Fruit fly (Drosophila melanogaster) S2 (cell line): ENCODE results near the gene CG15167.

Experiments used
- CG8478 ChIP-seq: fragments of >200 bp; optimal IDR thresholded peaks from 2 replicates; lab custom pipeline; 2018
- CTCF ChIP-seq, 2 experiments: fragments of >200 bp; optimal IDR thresholded peaks; 2 replicates each; lab custom pipeline; 2018

DNA sequence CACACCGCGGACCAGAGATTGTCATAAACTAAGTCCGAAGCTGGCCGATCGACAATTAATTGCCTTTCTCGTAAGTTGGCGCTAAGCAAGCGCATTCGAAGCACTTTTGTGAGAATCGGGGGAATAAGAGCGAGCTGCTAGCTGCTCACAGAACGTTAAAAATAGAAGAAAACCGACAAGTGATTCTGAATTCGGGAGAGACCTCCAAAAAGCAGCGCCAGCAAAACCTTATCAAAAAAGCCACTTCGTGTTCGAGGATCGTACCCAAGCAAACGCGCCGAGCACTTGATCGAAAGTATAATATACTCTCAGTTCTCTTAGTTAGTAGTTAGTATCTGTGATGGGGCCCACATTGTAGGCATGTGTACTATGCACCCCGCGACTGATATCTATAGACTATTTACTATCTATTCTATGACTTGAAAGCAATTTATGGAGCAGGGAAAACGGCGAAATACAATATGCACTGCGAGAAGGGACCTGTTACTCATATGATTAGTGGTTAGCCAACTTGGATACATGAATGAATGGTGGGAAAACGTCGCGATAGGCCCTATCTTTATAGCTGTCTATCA lies 47.3 kb downstream of the CG15167 start:
- TF ChIP-seq CTCF (optimal IDR thresholded peaks at IDR 0.05; lab: Kevin White, UChicago) (no peak), CG8478 (lab: Kevin White, UChicago) (no peak)
